Fruit fly (Drosophila melanogaster) whole organism, embryonic: ENCODE measurements around the gene Fign.

Experiments used
- Bgb ChIP-seq: fragments of 200-800 bp; sonication (Bioruptor generic); IDR thresholded peaks from 2 replicates; pipeline ENCODE4 v1.3.6; 2022; ENCODE audit warnings: missing biosample characterization, missing genetic modification characterization; ENCODE audit not compliant: partially characterized antibody
- CG12155 ChIP-seq: fragments of 200-800 bp; sonication (Bioruptor generic); optimal IDR thresholded peaks from 3 replicates; lab custom pipeline; 2016; ENCODE audit warnings: missing biosample characterization, missing genetic modification characterization
- CG12236 ChIP-seq: fragments of 200-800 bp; sonication (Bioruptor generic); optimal IDR thresholded peaks from 2 replicates; lab custom pipeline; 2016; ENCODE audit warnings: missing biosample characterization, missing genetic modification characterization
- CG12942 ChIP-seq: fragments of 200-800 bp; sonication (Bioruptor generic); optimal IDR thresholded peaks from 3 replicates; lab custom pipeline; 2016; ENCODE audit warnings: missing biosample characterization, missing genetic modification characterization
- CG13424 ChIP-seq: fragments of 200-800 bp; sonication (Bioruptor generic); optimal IDR thresholded peaks from 2 replicates; lab custom pipeline; 2019; ENCODE audit warnings: missing biosample characterization, mild to moderate bottlenecking, missing genetic modification characterization, moderate library complexity
- CG14050 ChIP-seq: fragments of 200-800 bp; sonication (Bioruptor generic); IDR thresholded peaks from 3 replicates; pipeline ENCODE4 v1.3.6; 2022; ENCODE audit warnings: missing biosample characterization, missing genetic modification characterization
- CG14441 ChIP-seq: fragments of 200-800 bp; sonication (Bioruptor generic); IDR thresholded peaks from 2 replicates; pipeline ENCODE4 v1.3.6; 2022; ENCODE audit warnings: missing biosample characterization, missing genetic modification characterization
- CG1792 ChIP-seq: fragments of 200-800 bp; sonication (Bioruptor generic); optimal IDR thresholded peaks from 2 replicates; lab custom pipeline; 2016; ENCODE audit warnings: missing biosample characterization, missing genetic modification characterization
- CG2129 ChIP-seq: fragments of 200-800 bp; sonication (Bioruptor generic); IDR thresholded peaks from 2 replicates; pipeline ENCODE4 v1.3.6; 2022; ENCODE audit warnings: missing biosample characterization, missing genetic modification characterization; ENCODE audit not compliant: partially characterized antibody
- CG2678 ChIP-seq: fragments of 200-800 bp; sonication (Bioruptor generic); optimal IDR thresholded peaks from 3 replicates; lab custom pipeline; 2019; ENCODE audit warnings: missing biosample characterization, mild to moderate bottlenecking, missing genetic modification characterization, moderate library complexity
- CG32767 ChIP-seq: fragments of 200-800 bp; sonication (Bioruptor generic); IDR thresholded peaks from 2 replicates; pipeline ENCODE4 v1.3.6; 2022; ENCODE audit warnings: missing biosample characterization, missing genetic modification characterization
- CG3407 ChIP-seq: fragments of 200-800 bp; sonication (Bioruptor generic); optimal IDR thresholded peaks from 2 replicates; lab custom pipeline; 2018; ENCODE audit warnings: missing biosample characterization, mild to moderate bottlenecking, missing genetic modification characterization
- CG3995 ChIP-seq: fragments of 200-800 bp; sonication (Bioruptor generic); optimal IDR thresholded peaks from 3 replicates; lab custom pipeline; 2016; ENCODE audit warnings: missing biosample characterization, missing genetic modification characterization
- CG7372 ChIP-seq: fragments of 200-800 bp; sonication (Bioruptor generic); IDR thresholded peaks from 2 replicates; pipeline ENCODE4 v1.3.6; 2022; ENCODE audit warnings: missing biosample characterization, missing genetic modification characterization
- CG8359 ChIP-seq: fragments of 200-800 bp; sonication (Bioruptor generic); optimal IDR thresholded peaks from 2 replicates; lab custom pipeline; 2017; ENCODE audit warnings: missing biosample characterization, mild to moderate bottlenecking, missing genetic modification characterization, borderline replicate concordance
- CG8944 ChIP-seq: fragments of 200-800 bp; sonication (Bioruptor generic); optimal IDR thresholded peaks from 3 replicates; lab custom pipeline; 2016; ENCODE audit warnings: missing biosample characterization, missing genetic modification characterization
- CG9727 ChIP-seq: fragments of 200-800 bp; sonication (Bioruptor generic); optimal IDR thresholded peaks from 3 replicates; lab custom pipeline; 2017; ENCODE audit warnings: missing biosample characterization, mild to moderate bottlenecking, missing genetic modification characterization
- CkIIα-i1 ChIP-seq: fragments of 200-800 bp; sonication (Bioruptor generic); IDR thresholded peaks from 2 replicates; pipeline ENCODE4 v1.3.6; 2022; ENCODE audit warnings: missing biosample characterization, missing genetic modification characterization
- D19B ChIP-seq: fragments of 200-800 bp; sonication (Bioruptor generic); optimal IDR thresholded peaks from 2 replicates; lab custom pipeline; 2017; ENCODE audit warnings: missing biosample characterization, mild to moderate bottlenecking, missing genetic modification characterization
- Dip2 ChIP-seq: fragments of 200-800 bp; sonication (Bioruptor generic); IDR thresholded peaks from 2 replicates; pipeline ENCODE4 v1.3.6; 2022; ENCODE audit warnings: missing biosample characterization, missing genetic modification characterization
- Doc2 ChIP-seq: fragments of 200-800 bp; sonication (Bioruptor generic); IDR thresholded peaks from 2 replicates; pipeline ENCODE4 v1.3.6; 2022; ENCODE audit warnings: missing biosample characterization, missing genetic modification characterization
- GATAe ChIP-seq: fragments of 200-800 bp; sonication (Bioruptor generic); conservative IDR thresholded peaks from 2 replicates; pipeline ENCODE4 v1.3.6; 2022; ENCODE audit warnings: missing biosample characterization, missing genetic modification characterization
- Hey ChIP-seq: fragments of 200-800 bp; sonication (Bioruptor generic); optimal IDR thresholded peaks from 3 replicates; lab custom pipeline; 2018; ENCODE audit warnings: missing biosample characterization, mild to moderate bottlenecking, missing genetic modification characterization
- Lim3 ChIP-seq: fragments of 200-800 bp; sonication (Bioruptor generic); IDR thresholded peaks from 2 replicates; pipeline ENCODE4 v1.3.6; 2022; ENCODE audit warnings: missing biosample characterization, missing genetic modification characterization
- Lpt ChIP-seq: fragments of >200 bp; optimal IDR thresholded peaks from 2 replicates; lab custom pipeline; 2018; ENCODE audit warnings: missing biosample characterization, missing genetic modification characterization
- Mrtf ChIP-seq: fragments of 200-800 bp; sonication (Bioruptor generic); IDR thresholded peaks from 3 replicates; pipeline ENCODE4 v1.3.6; 2022; ENCODE audit warnings: missing biosample characterization, missing genetic modification characterization
- NK7.1 ChIP-seq: fragments of 200-800 bp; sonication (Bioruptor generic); optimal IDR thresholded peaks from 3 replicates; lab custom pipeline; 2016; ENCODE audit warnings: missing biosample characterization, missing genetic modification characterization
- Oaz ChIP-seq: fragments of 200-800 bp; sonication (Bioruptor generic); IDR thresholded peaks from 2 replicates; pipeline ENCODE4 v1.3.6; 2022; ENCODE audit warnings: missing biosample characterization, missing genetic modification characterization
- Opbp ChIP-seq: fragments of 200-800 bp; sonication (Bioruptor generic); IDR thresholded peaks from 3 replicates; pipeline ENCODE4 v1.3.6; 2022; ENCODE audit warnings: missing biosample characterization, missing genetic modification characterization; ENCODE audit not compliant: partially characterized antibody
- Scr ChIP-seq: fragments of 200-800 bp; sonication (Bioruptor generic); IDR thresholded peaks from 2 replicates; pipeline ENCODE4 v1.3.6; 2022; ENCODE audit warnings: missing biosample characterization, missing genetic modification characterization; ENCODE audit not compliant: partially characterized antibody
- Sin3A ChIP-seq: fragments of >200 bp; optimal IDR thresholded peaks from 2 replicates; lab custom pipeline; 2018
- TFAM ChIP-seq: fragments of 200-800 bp; sonication (Bioruptor generic); optimal IDR thresholded peaks from 2 replicates; lab custom pipeline; 2017; ENCODE audit warnings: missing biosample characterization, missing genetic modification characterization, inconsistent platforms
- bab2 ChIP-seq: fragments of 200-800 bp; sonication (Bioruptor generic); optimal IDR thresholded peaks from 2 replicates; lab custom pipeline; 2016; ENCODE audit warnings: missing biosample characterization, missing genetic modification characterization
- bigmax ChIP-seq: fragments of 200-800 bp; sonication (Bioruptor generic); optimal IDR thresholded peaks from 2 replicates; lab custom pipeline; 2018; ENCODE audit warnings: missing biosample characterization, mild to moderate bottlenecking, missing genetic modification characterization
- cas ChIP-seq: fragments of 200-800 bp; sonication (Bioruptor generic); IDR thresholded peaks from 2 replicates; pipeline ENCODE4 v1.3.6; 2022; ENCODE audit warnings: missing biosample characterization, missing genetic modification characterization
- caup ChIP-seq: fragments of 200-800 bp; sonication (Bioruptor generic); optimal IDR thresholded peaks from 3 replicates; lab custom pipeline; 2017; ENCODE audit warnings: missing biosample characterization, mild to moderate bottlenecking, missing genetic modification characterization, moderate library complexity; ENCODE audit not compliant: severe bottlenecking
- disco-r ChIP-seq: fragments of 200-800 bp; sonication (Bioruptor generic); optimal IDR thresholded peaks from 2 replicates; lab custom pipeline; 2016; ENCODE audit warnings: missing biosample characterization, missing genetic modification characterization
- exex ChIP-seq: fragments of 200-800 bp; sonication (Bioruptor generic); optimal IDR thresholded peaks from 4 replicates; lab custom pipeline; 2018; ENCODE audit warnings: missing biosample characterization, mild to moderate bottlenecking, missing genetic modification characterization, moderate library complexity
- eyg ChIP-seq: fragments of 200-800 bp; sonication (Bioruptor generic); optimal IDR thresholded peaks from 3 replicates; lab custom pipeline; 2016; ENCODE audit warnings: missing biosample characterization, missing genetic modification characterization
- lab ChIP-seq: fragments of 200-800 bp; sonication (Bioruptor generic); optimal IDR thresholded peaks from 3 replicates; lab custom pipeline; 2017; ENCODE audit warnings: missing biosample characterization, missing genetic modification characterization, mild to moderate bottlenecking, moderate library complexity, missing genetic modification reagents
- nmo ChIP-seq: fragments of 200-800 bp; sonication (Bioruptor generic); optimal IDR thresholded peaks from 2 replicates; lab custom pipeline; 2018; ENCODE audit warnings: missing biosample characterization, mild to moderate bottlenecking, missing genetic modification characterization, moderate library complexity
- phol ChIP-seq: fragments of 200-800 bp; sonication (Bioruptor generic); optimal IDR thresholded peaks from 3 replicates; lab custom pipeline; 2018; ENCODE audit warnings: missing biosample characterization, mild to moderate bottlenecking, missing genetic modification characterization, moderate library complexity
- scrt ChIP-seq: fragments of 200-800 bp; sonication (Bioruptor generic); optimal IDR thresholded peaks from 2 replicates; lab custom pipeline; 2018; ENCODE audit warnings: missing biosample characterization, mild to moderate bottlenecking, missing genetic modification characterization, moderate library complexity
- sens ChIP-seq: fragments of 200-800 bp; sonication (Bioruptor generic); peaks from one replicate; lab custom pipeline; 2016; ENCODE audit warnings: missing biosample characterization, missing genetic modification characterization
- shn ChIP-seq: fragments of 200-800 bp; sonication (Bioruptor generic); optimal IDR thresholded peaks from 3 replicates; lab custom pipeline; 2016; ENCODE audit warnings: missing biosample characterization, missing genetic modification characterization
- so ChIP-seq: fragments of 200-800 bp; sonication (Bioruptor generic); IDR thresholded peaks from 3 replicates; pipeline ENCODE4 v1.3.6; 2022; ENCODE audit warnings: missing biosample characterization, missing genetic modification characterization
- stwl ChIP-seq: fragments of 200-800 bp; sonication (Bioruptor generic); optimal IDR thresholded peaks from 3 replicates; lab custom pipeline; 2018; ENCODE audit warnings: missing biosample characterization, mild to moderate bottlenecking, missing genetic modification characterization, moderate library complexity
- zen ChIP-seq: fragments of 200-800 bp; sonication (Bioruptor generic); optimal IDR thresholded peaks from 3 replicates; lab custom pipeline; 2018; ENCODE audit warnings: missing biosample characterization, mild to moderate bottlenecking, missing genetic modification characterization, moderate library complexity
- zen2 ChIP-seq: fragments of 200-800 bp; sonication (Bioruptor generic); IDR thresholded peaks from 3 replicates; pipeline ENCODE4 v1.3.6; 2022; ENCODE audit warnings: missing biosample characterization, missing genetic modification characterization; ENCODE audit not compliant: partially characterized antibody

Gene Fign

DNA sequence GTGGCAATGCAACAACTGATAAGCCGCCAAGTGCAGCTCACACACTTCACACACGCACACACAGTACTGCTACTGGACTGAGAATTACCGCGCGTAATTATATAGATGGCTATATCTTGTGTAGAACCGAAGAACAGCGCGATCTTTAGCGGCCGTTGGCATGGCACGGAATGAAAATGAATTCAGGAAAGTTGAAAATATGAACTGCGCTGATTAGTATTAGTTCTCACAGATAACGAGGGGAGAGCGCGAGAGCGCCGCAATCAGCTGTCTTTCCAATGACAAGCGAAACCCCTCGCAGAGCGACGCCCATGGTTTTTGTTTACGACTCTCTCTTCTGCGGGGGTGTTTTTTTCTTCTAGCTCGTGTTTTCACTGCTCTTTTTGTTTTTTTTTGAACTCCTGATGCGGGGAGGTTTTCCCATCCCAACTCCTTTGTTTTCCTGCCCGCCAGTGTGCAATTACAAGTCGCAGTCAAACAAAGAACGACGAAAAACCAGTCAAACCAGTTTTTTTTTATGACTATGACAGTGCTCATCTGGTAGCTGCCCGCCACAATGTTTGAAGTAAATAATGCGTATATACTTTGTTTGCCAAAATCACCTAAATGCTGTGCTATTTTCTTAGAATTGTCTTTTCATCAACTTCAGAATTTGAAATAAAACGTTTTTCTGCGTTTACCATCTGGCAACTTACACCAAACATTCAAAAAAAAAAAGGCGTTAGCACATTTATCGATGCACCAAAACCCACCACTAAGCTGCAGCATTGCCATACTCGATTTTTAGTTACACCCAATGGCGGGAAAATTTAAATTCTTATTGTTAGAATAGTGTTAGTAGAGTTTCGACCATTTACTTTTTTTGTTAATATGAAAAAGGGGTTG lies 16.5 kb downstream of the Fign start, which contains the start of gene CG9663 (continued):
- TF ChIP-seq CG14050 (GFP tag; lab: Robert Waterston, UW), result 0 out of 3 replicates have a peak, but pooled peaks have one; percentile 9
- TF ChIP-seq sens (GFP tag; lab: Kevin White, UChicago), result peak; percentile 19
- no peak for TF ChIP-seq CG1792 (GFP tag; lab: Kevin White, UChicago)
- TF ChIP-seq Scr, result 0 out of 2 replicates have a peak, but pooled peaks have one; percentile 8
- TF ChIP-seq CG12236 (GFP tag; lab: Kevin White, UChicago), result no peak
- TF ChIP-seq Sin3A (lab: Kevin White, UChicago), result peak; percentile 53
- no peak for TF ChIP-seq Doc2 (GFP tag; lab: Robert Waterston, UW)
- TF ChIP-seq nmo (GFP tag; lab: Kevin White, UChicago), result peak; percentile 17
- no peak for TF ChIP-seq CG8944 (GFP tag; lab: Kevin White, UChicago)
- TF ChIP-seq stwl (tag; lab: Kevin White, UChicago), result peak; percentile 95
- TF ChIP-seq bab2, result no peak
- peak; percentile 7 for TF ChIP-seq NK7.1 (GFP tag; lab: Kevin White, UChicago)
- TF ChIP-seq D19B, result no peak
- no peak for TF ChIP-seq Oaz
- TF ChIP-seq CG8359 (GFP tag; lab: Kevin White, UChicago), result no peak
- TF ChIP-seq lab, result peak; percentile 62
- TF ChIP-seq phol, result peak; percentile 7
- TF ChIP-seq CkIIα-i1 (GFP tag; lab: Robert Waterston, UW), result no peak
- TF ChIP-seq CG3995 (GFP tag; lab: Kevin White, UChicago), result no peak
- TF ChIP-seq GATAe (GFP tag; lab: Robert Waterston, UW), result peak; percentile 70
- TF ChIP-seq CG32767, result no peak
- no peak for TF ChIP-seq Mrtf
- no peak for TF ChIP-seq Dip2 (GFP tag; lab: Robert Waterston, UW)
- TF ChIP-seq CG2678, result peak; percentile 2
- TF ChIP-seq cas (GFP tag; lab: Robert Waterston, UW), result no peak
- no peak for TF ChIP-seq disco-r (GFP tag; lab: Kevin White, UChicago)
- TF ChIP-seq CG13424 (tag; lab: Kevin White, UChicago), result no peak
- no peak for TF ChIP-seq CG12942 (GFP tag; lab: Kevin White, UChicago)
- TF ChIP-seq zen2 (GFP tag; lab: Robert Waterston, UW), result no peak; the same call in 2 of the 3 replicates
- no peak for TF ChIP-seq Lim3
- no peak for TF ChIP-seq CG2129 (GFP tag; lab: Robert Waterston, UW)
- TF ChIP-seq bigmax (GFP tag; lab: Kevin White, UChicago), result no peak
- TF ChIP-seq exex (tag; lab: Kevin White, UChicago), result peak; percentile 86
- TF ChIP-seq zen (tag; lab: Kevin White, UChicago), result no peak
- peak; percentile 6 for TF ChIP-seq CG9727 (GFP tag; lab: Kevin White, UChicago)
- no peak for TF ChIP-seq TFAM (GFP tag; lab: Kevin White, UChicago)
- no peak for TF ChIP-seq CG7372 (GFP tag; lab: Robert Waterston, UW)
- no peak; the same call in 1 of the 2 replicates for TF ChIP-seq CG14441
- no peak for TF ChIP-seq CG12155 (GFP tag; lab: Kevin White, UChicago)
- TF ChIP-seq Bgb (GFP tag; lab: Robert Waterston, UW), result no peak
- TF ChIP-seq eyg (GFP tag; lab: Kevin White, UChicago), result no peak
- peak; percentile 42; the same call in 1 of the 3 replicates for TF ChIP-seq so (GFP tag; lab: Robert Waterston, UW)
- TF ChIP-seq Hey, result no peak
- TF ChIP-seq scrt (GFP tag; lab: Kevin White, UChicago), result peak; percentile 37
- TF ChIP-seq caup (GFP tag; lab: Kevin White, UChicago), result peak; percentile 2
- TF ChIP-seq Lpt (GFP tag; lab: Kevin White, UChicago), result no peak
- TF ChIP-seq Opbp (GFP tag; lab: Robert Waterston, UW), result 0 out of 3 replicates have a peak, but pooled peaks have one; percentile 44
- TF ChIP-seq shn (GFP tag; lab: Kevin White, UChicago), result peak; percentile 50
- no peak for TF ChIP-seq CG3407 (GFP tag; lab: Kevin White, UChicago)
